Worm (Caenorhabditis elegans) whole organism, L1 larva: ENCODE measurements around the gene nhr-52.
"Not testable (repeated sequence)": the region's sequence is repeated elsewhere in the genome, so short reads cannot be mapped to it uniquely, and the experiment has no call there.

ENCODE experiments used
- C04F5.9 ChIP-seq: sonication (generic microtip); optimal IDR thresholded peaks from 2 replicates; lab custom pipeline; 2016; ENCODE audit warnings: missing genetic modification characterization, missing compliant biosample characterization
- aha-1 ChIP-seq: fragments of 150-350 bp; optimal IDR thresholded peaks from 2 replicates; lab custom pipeline; 2014; ENCODE audit warnings: missing biosample characterization, missing genetic modification characterization
- ama-1 ChIP-seq: fragments of 150-350 bp; optimal IDR thresholded peaks from 2 replicates; lab custom pipeline; 2014
- ceh-8 ChIP-seq: fragments of 200-800 bp; sonication (Bioruptor generic); optimal IDR thresholded peaks from 2 replicates; lab custom pipeline; 2018; ENCODE audit warnings: mild to moderate bottlenecking, missing genetic modification characterization, moderate library complexity, missing compliant biosample characterization
- ceh-88 ChIP-seq: fragments of 200-800 bp; sonication (Bioruptor generic); IDR thresholded peaks from 2 replicates; pipeline ENCODE4 v1.3.6; 2022; ENCODE audit warnings: missing genetic modification characterization, missing compliant biosample characterization
- ces-1 ChIP-seq: fragments of 150-350 bp; optimal IDR thresholded peaks from 2 replicates; lab custom pipeline; 2014; ENCODE audit warnings: missing biosample characterization, missing genetic modification reagents, missing genetic modification characterization
- egl-13 ChIP-seq: sonication (generic microtip); optimal IDR thresholded peaks from 2 replicates; lab custom pipeline; 2016; ENCODE audit warnings: missing genotype, missing genetic modification reagents, missing genetic modification characterization, missing compliant biosample characterization
- egl-27 ChIP-seq, 2 experiments: fragments of 150-350 bp in 1 of 2; sonication (generic microtip); optimal IDR thresholded peaks; 3 replicates each; lab custom pipeline; 2017 to 2018; ENCODE audit warnings: missing biosample characterization in 2 of 2, missing genetic modification characterization in 2 of 2, missing genetic modification reagents in 2 of 2
- ets-5 ChIP-seq: fragments of 200-800 bp; sonication (Bioruptor generic); IDR thresholded peaks from 2 replicates; pipeline ENCODE4 v1.3.6; 2022; ENCODE audit warnings: missing genetic modification characterization, missing compliant biosample characterization
- fkh-4 ChIP-seq: sonication (generic microtip); optimal IDR thresholded peaks from 2 replicates; lab custom pipeline; 2016; ENCODE audit warnings: missing compliant biosample characterization, missing genetic modification characterization, borderline replicate concordance
- fkh-8 ChIP-seq: sonication (generic microtip); optimal IDR thresholded peaks from 2 replicates; lab custom pipeline; 2016; ENCODE audit warnings: mild to moderate bottlenecking, missing genetic modification characterization, missing compliant biosample characterization
- fos-1 ChIP-seq: fragments of 150-350 bp; optimal IDR thresholded peaks from 2 replicates; lab custom pipeline; 2014; ENCODE audit warnings: missing biosample characterization, missing genetic modification characterization
- hpl-2 ChIP-seq: fragments of 150-350 bp; optimal IDR thresholded peaks from 2 replicates; lab custom pipeline; 2014; ENCODE audit warnings: missing biosample characterization, missing genetic modification reagents, missing genetic modification characterization
- isw-1 ChIP-seq: fragments of 200-800 bp; sonication (Bioruptor generic); IDR thresholded peaks from 2 replicates; pipeline ENCODE4 v1.3.6; 2022; ENCODE audit warnings: missing genetic modification characterization, missing compliant biosample characterization
- jun-1 ChIP-seq: fragments of 150-350 bp; optimal IDR thresholded peaks from 2 replicates; lab custom pipeline; 2014; ENCODE audit warnings: missing biosample characterization, missing genetic modification reagents, missing genetic modification characterization
- lin-14 ChIP-seq: fragments of 200-800 bp; sonication (Bioruptor generic); optimal IDR thresholded peaks from 2 replicates; lab custom pipeline; 2018; ENCODE audit warnings: mild to moderate bottlenecking, missing genetic modification characterization, moderate library complexity, missing compliant biosample characterization
- mdl-1 ChIP-seq, 2 experiments: fragments of 150-350 bp; optimal IDR thresholded peaks; 2 replicates each; lab custom pipeline; 2014 to 2017; ENCODE audit warnings: missing biosample characterization in 2 of 2, missing genetic modification characterization in 2 of 2, inconsistent platforms in 1 of 2
- nhr-237 ChIP-seq: fragments of 150-350 bp; optimal IDR thresholded peaks from 2 replicates; lab custom pipeline; 2014; ENCODE audit warnings: missing biosample characterization, missing genetic modification characterization
- nhr-28 ChIP-seq: fragments of 150-350 bp; optimal IDR thresholded peaks from 2 replicates; lab custom pipeline; 2014; ENCODE audit warnings: missing biosample characterization, missing genetic modification characterization
- nhr-71 ChIP-seq: sonication (generic microtip); optimal IDR thresholded peaks from 2 replicates; lab custom pipeline; 2016; ENCODE audit warnings: mild to moderate bottlenecking, missing genetic modification characterization, moderate library complexity, missing compliant biosample characterization
- nhr-76 ChIP-seq: sonication (generic microtip); optimal IDR thresholded peaks from 2 replicates; lab custom pipeline; 2017; ENCODE audit warnings: missing biosample characterization, missing genetic modification characterization
- nhr-77 ChIP-seq: fragments of 150-350 bp; optimal IDR thresholded peaks from 2 replicates; lab custom pipeline; 2014; ENCODE audit warnings: missing biosample characterization, missing genetic modification characterization
- nhr-90 ChIP-seq: sonication (generic microtip); optimal IDR thresholded peaks from 2 replicates; lab custom pipeline; 2016; ENCODE audit warnings: mild to moderate bottlenecking, missing genetic modification characterization, missing compliant biosample characterization; ENCODE audit not compliant: poor library complexity
- pag-3 ChIP-seq: sonication (generic microtip); optimal IDR thresholded peaks from 2 replicates; lab custom pipeline; 2017; ENCODE audit warnings: missing genetic modification characterization, mild to moderate bottlenecking, missing compliant biosample characterization, antibody characterized with exemption, borderline replicate concordance; ENCODE audit not compliant: insufficient read depth
- skn-1 ChIP-seq: fragments of 150-350 bp; optimal IDR thresholded peaks from 2 replicates; lab custom pipeline; 2014; ENCODE audit warnings: missing biosample characterization, missing genetic modification characterization
- sptf-1 ChIP-seq: fragments of 150-350 bp; optimal IDR thresholded peaks from 2 replicates; lab custom pipeline; 2014; ENCODE audit warnings: missing biosample characterization, missing genetic modification characterization
- sup-37 ChIP-seq: fragments of 200-800 bp; sonication (Bioruptor generic); optimal IDR thresholded peaks from 2 replicates; lab custom pipeline; 2018; ENCODE audit warnings: mild to moderate bottlenecking, missing genetic modification characterization, missing compliant biosample characterization
- tbx-2 ChIP-seq: sonication (generic microtip); optimal IDR thresholded peaks from 2 replicates; lab custom pipeline; 2016; ENCODE audit warnings: missing genetic modification characterization, missing compliant biosample characterization
- unc-130 ChIP-seq: fragments of 150-350 bp; optimal IDR thresholded peaks from 2 replicates; lab custom pipeline; 2017; ENCODE audit warnings: missing biosample characterization, missing genetic modification characterization, inconsistent platforms
- unc-86 ChIP-seq: sonication (generic microtip); optimal IDR thresholded peaks from 2 replicates; lab custom pipeline; 2016; ENCODE audit warnings: missing genetic modification characterization, missing compliant biosample characterization
- unc-98 ChIP-seq: fragments of 200-800 bp; sonication (Bioruptor generic); IDR thresholded peaks from 2 replicates; pipeline ENCODE4 v1.3.6; 2022; ENCODE audit warnings: missing genetic modification characterization, missing compliant biosample characterization
- xbp-1 ChIP-seq: sonication (generic microtip); optimal IDR thresholded peaks from 2 replicates; lab custom pipeline; 2016; ENCODE audit warnings: missing genetic modification characterization, missing compliant biosample characterization
- zag-1 ChIP-seq: fragments of 150-350 bp; optimal IDR thresholded peaks from 2 replicates; lab custom pipeline; 2014; ENCODE audit warnings: missing biosample characterization, missing genetic modification characterization
- ztf-11 ChIP-seq, 2 experiments: sonication (generic microtip); optimal IDR thresholded peaks; 2 replicates each; lab custom pipeline; 2016 to 2017; ENCODE audit warnings: missing genetic modification characterization in 2 of 2, missing biosample characterization in 1 of 2, missing compliant biosample characterization in 1 of 2

The nhr-52 gene

ce11 chrV:15677222-15677621 lies at the start of gene nhr-52:
Gene nhr-52 (plus strand): TSS chrV:15677522.
- TF ChIP-seq nhr-76 (tag; lab: Kevin White, UChicago) (no peak), ceh-8 (GFP tag; lab: Kevin White, UChicago) (no peak), pag-3 (no peak), fos-1 (tag; lab: Kevin White, UChicago) (no peak), xbp-1 (no peak), isw-1 (GFP tag; lab: Robert Waterston, UW) (no peak), mdl-1 (tag; optimal IDR thresholded peaks at IDR 0.05; lab: Kevin White, UChicago) (no peak), zag-1 (tag; lab: Kevin White, UChicago) (no peak), ets-5 (no peak), aha-1 (tag; lab: Kevin White, UChicago) (no peak), C04F5.9 (tag; lab: Kevin White, UChicago) (no peak), unc-98 (GFP tag; lab: Robert Waterston, UW) (no peak), nhr-90 (no peak), sup-37 (GFP tag; lab: Kevin White, UChicago) (no peak), jun-1 (tag; lab: Kevin White, UChicago) (no peak), unc-86 (no peak), hpl-2 (GFP tag; lab: Kevin White, UChicago) (no peak), ces-1 (no peak), nhr-71 (tag; lab: Kevin White, UChicago) (no peak), ztf-11 (tag; optimal IDR thresholded peaks at IDR 0.05; lab: Kevin White, UChicago) (no peak)

- no peak for TF ChIP-seq sptf-1 (tag; lab: Kevin White, UChicago)
- no peak for TF ChIP-seq ceh-88 (GFP tag; lab: Robert Waterston, UW)
These were observed 47.8 kb upstream of the nhr-52 start, which contains the start of gene str-248 for ce11 chrV:15629543-15629942. Gene str-248 (minus strand): TSS chrV:15629643.

DNA sequence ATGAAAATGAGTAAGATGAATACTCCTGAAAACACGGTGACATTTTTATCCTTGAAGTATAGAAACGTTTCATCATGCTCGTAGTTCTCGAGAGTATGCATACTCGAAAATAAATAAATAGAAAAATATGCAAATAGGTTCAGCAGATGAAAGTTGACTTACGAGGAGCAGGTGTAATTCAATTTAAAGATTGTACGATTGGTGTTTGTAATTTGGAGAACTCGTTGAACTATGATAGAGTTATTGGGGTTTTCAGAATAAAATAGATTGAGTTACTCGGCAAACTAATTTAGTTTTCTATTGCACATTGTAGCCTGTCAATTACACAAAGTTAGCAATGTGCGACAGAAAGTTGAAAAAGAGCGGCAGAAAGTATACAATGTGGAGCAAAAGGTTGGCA lies 38.5 kb upstream of the nhr-52 start, which contains the start of gene srz-44:
srz-44 (minus strand) TSS at position 101 of the 400 bp plus-strand sequence.
- TF ChIP-seq nhr-28 (tag; lab: Kevin White, UChicago) (no peak), unc-130 (tag; lab: Kevin White, UChicago) (no peak), jun-1 (tag; lab: Kevin White, UChicago) (no peak), egl-27 (tag; optimal IDR thresholded peaks at IDR 0.05; lab: Kevin White, UChicago) (no peak), fkh-8 (tag; lab: Kevin White, UChicago) (no peak), egl-13 (no peak)

- TF ChIP-seq skn-1 (tag; lab: Kevin White, UChicago); C04F5.9 (tag; lab: Kevin White, UChicago); ama-1 (lab: Kevin White, UChicago): not testable (repeated sequence)
These were observed 34.1 kb upstream of the nhr-52 start, which contains the start of gene C55A1.4 for ce11 chrV:15643192-15643591. Gene C55A1.4 (minus strand): TSS chrV:15643292.

- no peak for TF ChIP-seq isw-1 (GFP tag; lab: Robert Waterston, UW)
- no peak for TF ChIP-seq ceh-8 (GFP tag; lab: Kevin White, UChicago)
- TF ChIP-seq xbp-1 = no peak
- TF ChIP-seq tbx-2 (tag; lab: Kevin White, UChicago) = no peak
- no peak for TF ChIP-seq lin-14
- TF ChIP-seq nhr-77 (tag; lab: Kevin White, UChicago) = no peak
- no peak for TF ChIP-seq aha-1 (tag; lab: Kevin White, UChicago)
- no peak for TF ChIP-seq nhr-237
- no peak for TF ChIP-seq jun-1 (tag; lab: Kevin White, UChicago)
- no peak for TF ChIP-seq C04F5.9 (tag; lab: Kevin White, UChicago)
- no peak for TF ChIP-seq fkh-4 (tag; lab: Kevin White, UChicago)
- TF ChIP-seq pag-3 = no peak
These were observed 32.7 kb upstream of the nhr-52 start, which contains the start of gene str-23 for ce11 chrV:15644575-15644974. Gene str-23 (plus strand): TSS chrV:15644875.
